Worm (Caenorhabditis elegans): ENCODE measurements around the gene dct-14.

- TF ChIP-seq ama-1 (optimal IDR thresholded peaks at IDR 0.05) (no peak), ztf-1 (GFP tag; conservative IDR thresholded peaks at IDR 0.05) (no peak), snpc-4 (tag; optimal IDR thresholded peaks at IDR 0.05) (no peak), mdl-1 (tag; optimal IDR thresholded peaks at IDR 0.05) (no peak), unc-62 (GFP tag; optimal IDR thresholded peaks at IDR 0.05) (no peak), nhr-11 (tag; optimal IDR thresholded peaks at IDR 0.05) (no peak), aly-2 (tag; optimal IDR thresholded peaks at IDR 0.05) (no peak), lin-11 (tag; optimal IDR thresholded peaks at IDR 0.05) (no peak), lin-39 (tag; optimal IDR thresholded peaks at IDR 0.05) (no peak)
Measured at ce11 chrV:20522219-20522618, 21.9 kb upstream of the dct-14 start, which contains the start of the genes Y38H6C.9 and fbxa-150.

Data from whole organism, L2 larva.